Fruit fly (Drosophila melanogaster) whole organism, embryonic: ENCODE data around the gene Mics1.
A peak's percentile ranks its signal among the peaks of the same experiment; 100 is the strongest.

Source experiments
- Adf1 ChIP-seq: fragments of 200-800 bp; sonication (Bioruptor generic); IDR thresholded peaks from 2 replicates; pipeline ENCODE4 v1.3.6; 2022; ENCODE audit warnings: missing biosample characterization, missing genetic modification characterization
- Bdp1 ChIP-seq: fragments of 200-800 bp; sonication (Bioruptor generic); optimal IDR thresholded peaks from 3 replicates; lab custom pipeline; 2016; ENCODE audit warnings: missing biosample characterization, missing genetic modification characterization
- CG10321 ChIP-seq: fragments of 200-800 bp; sonication (Bioruptor generic); IDR thresholded peaks from 2 replicates; pipeline ENCODE4 v1.3.6; 2022; ENCODE audit warnings: missing biosample characterization, missing genetic modification characterization
- CG10543 ChIP-seq: fragments of 200-800 bp; sonication (Bioruptor generic); optimal IDR thresholded peaks from 3 replicates; lab custom pipeline; 2017; ENCODE audit warnings: missing biosample characterization, mild to moderate bottlenecking, missing genetic modification characterization, moderate library complexity
- CG10979 ChIP-seq: fragments of 200-800 bp; sonication (Bioruptor generic); optimal IDR thresholded peaks from 2 replicates; lab custom pipeline; 2018; ENCODE audit warnings: missing biosample characterization, mild to moderate bottlenecking, missing genetic modification characterization, moderate library complexity
- CG11085 ChIP-seq: fragments of 200-800 bp; sonication (Bioruptor generic); IDR thresholded peaks from 2 replicates; pipeline ENCODE4 v1.3.6; 2022; ENCODE audit warnings: missing biosample characterization, missing genetic modification characterization
- CG11398 ChIP-seq: fragments of 200-800 bp; sonication (Bioruptor generic); optimal IDR thresholded peaks from 2 replicates; lab custom pipeline; 2016; ENCODE audit warnings: missing biosample characterization, missing genetic modification characterization
- CG14050 ChIP-seq: fragments of 200-800 bp; sonication (Bioruptor generic); IDR thresholded peaks from 3 replicates; pipeline ENCODE4 v1.3.6; 2022; ENCODE audit warnings: missing biosample characterization, missing genetic modification characterization
- CG14441 ChIP-seq: fragments of 200-800 bp; sonication (Bioruptor generic); IDR thresholded peaks from 2 replicates; pipeline ENCODE4 v1.3.6; 2022; ENCODE audit warnings: missing biosample characterization, missing genetic modification characterization
- CG15514 ChIP-seq: fragments of 200-800 bp; sonication (Bioruptor generic); optimal IDR thresholded peaks from 3 replicates; lab custom pipeline; 2017; ENCODE audit warnings: missing biosample characterization, missing genetic modification characterization, mild to moderate bottlenecking, moderate library complexity, missing genetic modification reagents
- CG1603 ChIP-seq: fragments of 200-800 bp; sonication (Bioruptor generic); optimal IDR thresholded peaks from 2 replicates; lab custom pipeline; 2019; ENCODE audit warnings: missing biosample characterization, mild to moderate bottlenecking, missing genetic modification characterization, moderate library complexity
- CG1647 ChIP-seq: fragments of 200-800 bp; sonication (Bioruptor generic); optimal IDR thresholded peaks from 3 replicates; lab custom pipeline; 2016; ENCODE audit warnings: missing biosample characterization, missing genetic modification characterization
- CG17568 ChIP-seq: fragments of 200-800 bp; sonication (Bioruptor generic); optimal IDR thresholded peaks from 2 replicates; lab custom pipeline; 2018; ENCODE audit warnings: missing biosample characterization, mild to moderate bottlenecking, missing genetic modification characterization, moderate library complexity
- CG17612 ChIP-seq: fragments of 200-800 bp; sonication (Bioruptor generic); IDR thresholded peaks from 2 replicates; pipeline ENCODE4 v1.3.6; 2022; ENCODE audit warnings: missing biosample characterization, missing genetic modification characterization
- CG17802 ChIP-seq: fragments of 200-800 bp; sonication (Bioruptor generic); optimal IDR thresholded peaks from 2 replicates; lab custom pipeline; 2018; ENCODE audit warnings: missing biosample characterization, mild to moderate bottlenecking, missing genetic modification characterization, moderate library complexity
- CG18262 ChIP-seq: fragments of 200-800 bp; optimal IDR thresholded peaks from 3 replicates; lab custom pipeline; 2019; ENCODE audit warnings: missing biosample characterization, mild to moderate bottlenecking, missing genetic modification characterization, moderate library complexity
- CG1832 ChIP-seq: fragments of 200-800 bp; sonication (Bioruptor generic); optimal IDR thresholded peaks from 2 replicates; lab custom pipeline; 2017; ENCODE audit warnings: missing biosample characterization, mild to moderate bottlenecking, missing genetic modification characterization, inconsistent platforms
- CG2678 ChIP-seq: fragments of 200-800 bp; sonication (Bioruptor generic); optimal IDR thresholded peaks from 3 replicates; lab custom pipeline; 2019; ENCODE audit warnings: missing biosample characterization, mild to moderate bottlenecking, missing genetic modification characterization, moderate library complexity
- CG30403 ChIP-seq: fragments of 200-800 bp; sonication (Bioruptor generic); optimal IDR thresholded peaks from 3 replicates; lab custom pipeline; 2016; ENCODE audit warnings: missing biosample characterization, missing genetic modification characterization
- CG34376 ChIP-seq: fragments of 200-800 bp; sonication (Bioruptor generic); optimal IDR thresholded peaks from 2 replicates; lab custom pipeline; 2018; ENCODE audit warnings: missing biosample characterization, mild to moderate bottlenecking, missing genetic modification characterization
- CG6683 ChIP-seq: fragments of 200-800 bp; sonication (Bioruptor generic); optimal IDR thresholded peaks from 2 replicates; lab custom pipeline; 2017; ENCODE audit warnings: missing biosample characterization, mild to moderate bottlenecking, missing genetic modification characterization, missing genetic modification reagents
- CG7745 ChIP-seq: fragments of 200-800 bp; sonication (Bioruptor generic); optimal IDR thresholded peaks from 2 replicates; lab custom pipeline; 2018; ENCODE audit warnings: missing biosample characterization, mild to moderate bottlenecking, missing genetic modification characterization, moderate library complexity
- D19B ChIP-seq: fragments of 200-800 bp; sonication (Bioruptor generic); optimal IDR thresholded peaks from 2 replicates; lab custom pipeline; 2017; ENCODE audit warnings: missing biosample characterization, mild to moderate bottlenecking, missing genetic modification characterization
- Dfd ChIP-seq, 2 experiments: fragments of >200 bp; optimal IDR thresholded peaks; 2 replicates each; lab custom pipeline; 2017; ENCODE audit warnings: missing biosample characterization in 2 of 2, missing genetic modification characterization in 2 of 2
- Fer1 ChIP-seq: fragments of 200-800 bp; sonication (Bioruptor generic); optimal IDR thresholded peaks from 2 replicates; lab custom pipeline; 2017; ENCODE audit warnings: missing biosample characterization, mild to moderate bottlenecking, missing genetic modification characterization
- Fer2 ChIP-seq: fragments of 200-800 bp; sonication (Bioruptor generic); optimal IDR thresholded peaks from 2 replicates; lab custom pipeline; 2018; ENCODE audit warnings: missing biosample characterization, mild to moderate bottlenecking, missing genetic modification characterization, moderate library complexity
- Gsc ChIP-seq: fragments of 200-800 bp; sonication (Bioruptor generic); IDR thresholded peaks from 2 replicates; pipeline ENCODE4 v1.3.6; 2022; ENCODE audit warnings: missing biosample characterization, missing genetic modification characterization
- Hand ChIP-seq: fragments of 200-800 bp; sonication (Bioruptor generic); optimal IDR thresholded peaks from 2 replicates; lab custom pipeline; 2017; ENCODE audit warnings: mild to moderate bottlenecking, missing biosample characterization, missing genetic modification reagents, missing genetic modification characterization
- Neu2 ChIP-seq: fragments of 200-800 bp; sonication (Bioruptor generic); optimal IDR thresholded peaks from 3 replicates; lab custom pipeline; 2016; ENCODE audit warnings: missing biosample characterization, missing genetic modification characterization, borderline replicate concordance
- Nf-YB ChIP-seq: fragments of 200-800 bp; sonication (Bioruptor generic); optimal IDR thresholded peaks from 3 replicates; lab custom pipeline; 2019; ENCODE audit warnings: missing biosample characterization, mild to moderate bottlenecking, missing genetic modification characterization, moderate library complexity
- Sin3A ChIP-seq: fragments of >200 bp; optimal IDR thresholded peaks from 2 replicates; lab custom pipeline; 2018
- abd-A ChIP-seq: fragments of 200-800 bp; sonication (Bioruptor generic); optimal IDR thresholded peaks from 3 replicates; lab custom pipeline; 2019; ENCODE audit warnings: missing biosample characterization, mild to moderate bottlenecking, missing genetic modification characterization, moderate library complexity
- ac ChIP-seq: fragments of 200-800 bp; sonication (Bioruptor generic); optimal IDR thresholded peaks from 3 replicates; lab custom pipeline; 2017; ENCODE audit warnings: missing biosample characterization, mild to moderate bottlenecking, missing genetic modification characterization
- bbx ChIP-seq: fragments of 200-800 bp; sonication (Bioruptor generic); IDR thresholded peaks from 2 replicates; pipeline ENCODE4 v1.3.6; 2022; ENCODE audit warnings: missing biosample characterization, missing genetic modification characterization; ENCODE audit not compliant: partially characterized antibody
- bigmax ChIP-seq: fragments of 200-800 bp; sonication (Bioruptor generic); optimal IDR thresholded peaks from 2 replicates; lab custom pipeline; 2018; ENCODE audit warnings: missing biosample characterization, mild to moderate bottlenecking, missing genetic modification characterization
- bowl ChIP-seq: fragments of 200-800 bp; sonication (Bioruptor generic); IDR thresholded peaks from 2 replicates; pipeline ENCODE4 v1.3.6; 2022; ENCODE audit warnings: missing biosample characterization, missing genetic modification characterization
- chn ChIP-seq: fragments of 200-800 bp; sonication (Bioruptor generic); optimal IDR thresholded peaks from 2 replicates; lab custom pipeline; 2016; ENCODE audit warnings: missing biosample characterization, missing genetic modification characterization
- gce ChIP-seq: fragments of 200-800 bp; sonication (Bioruptor generic); IDR thresholded peaks from 3 replicates; pipeline ENCODE4 v1.3.6; 2022; ENCODE audit warnings: missing biosample characterization, missing genetic modification characterization
- hb ChIP-seq: fragments of 200-800 bp; sonication (Bioruptor generic); IDR thresholded peaks from 3 replicates; pipeline ENCODE4 v1.3.6; 2022; ENCODE audit warnings: missing biosample characterization, missing genetic modification characterization; ENCODE audit not compliant: partially characterized antibody
- lola ChIP-seq, 3 experiments: fragments of >200 bp in 2 of 3; fragments of 200-800 bp in 1 of 3; sonication (Bioruptor generic) in 1 of 3; optimal IDR thresholded peaks; 2 replicates each; lab custom pipeline; 2017 to 2019; ENCODE audit warnings: missing biosample characterization in 3 of 3, missing genetic modification characterization in 3 of 3, mild to moderate bottlenecking in 1 of 3, moderate library complexity in 1 of 3
- lov ChIP-seq, 2 experiments: fragments of 200-800 bp in 1 of 2; fragments of >200 bp in 1 of 2; sonication (Bioruptor generic) in 1 of 2; IDR thresholded peaks in 1 of 2; optimal IDR thresholded peaks in 1 of 2; 2 replicates in 1 of 2; 3 replicates in 1 of 2; pipeline versions ENCODE4 v1.3.6 to Lab custom; 2017 to 2022; ENCODE audit warnings: missing biosample characterization in 1 of 2, missing genetic modification characterization in 1 of 2
- repo ChIP-seq: fragments of 200-800 bp; sonication (Bioruptor generic); optimal IDR thresholded peaks from 2 replicates; lab custom pipeline; 2016; ENCODE audit warnings: missing biosample characterization, missing genetic modification characterization
- sima ChIP-seq: fragments of 200-800 bp; sonication (Bioruptor generic); optimal IDR thresholded peaks from 2 replicates; lab custom pipeline; 2016; ENCODE audit warnings: missing biosample characterization, missing genetic modification characterization
- sisA ChIP-seq: fragments of 200-800 bp; sonication (Bioruptor generic); IDR thresholded peaks from 2 replicates; pipeline ENCODE4 v1.3.6; 2022; ENCODE audit warnings: missing biosample characterization, missing genetic modification characterization
- slou ChIP-seq: fragments of 200-800 bp; sonication (Bioruptor generic); optimal IDR thresholded peaks from 3 replicates; lab custom pipeline; 2016; ENCODE audit warnings: missing biosample characterization, missing genetic modification characterization
- ssp ChIP-seq: fragments of 200-800 bp; sonication (Bioruptor generic); IDR thresholded peaks from 2 replicates; pipeline ENCODE4 v1.3.6; 2022; ENCODE audit warnings: missing biosample characterization, missing genetic modification characterization
- toy ChIP-seq: fragments of 200-800 bp; sonication (Bioruptor generic); IDR thresholded peaks from 2 replicates; pipeline ENCODE4 v1.3.6; 2022; ENCODE audit warnings: missing biosample characterization, missing genetic modification characterization
- tx ChIP-seq: fragments of 200-800 bp; sonication (Bioruptor generic); optimal IDR thresholded peaks from 2 replicates; lab custom pipeline; 2016; ENCODE audit warnings: missing biosample characterization, missing genetic modification characterization
- unpg ChIP-seq: fragments of 200-800 bp; sonication (Bioruptor generic); optimal IDR thresholded peaks from 3 replicates; lab custom pipeline; 2018; ENCODE audit warnings: missing biosample characterization, mild to moderate bottlenecking, missing genetic modification characterization, moderate library complexity

Mics1 gene

DNA sequence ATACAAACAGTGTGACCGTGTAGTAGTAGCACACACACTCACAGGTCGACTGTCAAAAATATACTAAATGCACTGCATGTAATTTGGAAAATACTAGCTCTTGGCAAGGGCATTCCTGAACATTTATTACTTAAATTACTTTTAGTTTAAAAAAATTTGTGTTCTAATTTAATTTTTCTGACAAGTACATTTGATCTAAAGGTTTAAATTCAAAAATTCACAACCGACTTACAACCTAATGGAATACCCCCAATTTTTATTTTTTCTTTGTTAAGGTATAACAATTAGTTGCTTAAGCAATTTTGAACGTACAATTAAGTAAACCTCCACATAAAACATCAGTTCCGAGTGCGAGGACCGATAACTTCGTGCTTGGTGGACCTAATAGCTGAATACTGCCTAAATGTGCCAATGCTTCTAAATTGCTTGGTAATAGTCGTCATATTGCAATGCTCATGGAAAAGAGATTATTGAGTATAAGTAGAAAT, 28.4 kb downstream of the Mics1 start, which contains the start of gene CG1142 (continued):
- peak; percentile 84 for TF ChIP-seq Adf1 (GFP tag; lab: Robert Waterston, UW)
- TF ChIP-seq CG10321 (GFP tag; lab: Robert Waterston, UW), result peak; percentile 89
- TF ChIP-seq Sin3A (lab: Kevin White, UChicago), result no peak
- TF ChIP-seq CG14050, result peak; percentile 98
- peak; percentile 91 for TF ChIP-seq Nf-YB (GFP tag; lab: Kevin White, UChicago)
- TF ChIP-seq CG30403 (GFP tag; lab: Kevin White, UChicago), result peak; percentile 98
- TF ChIP-seq CG11398 (GFP tag; lab: Kevin White, UChicago), result peak; percentile 95
- peak; percentile 99 for TF ChIP-seq CG10979 (tag; lab: Kevin White, UChicago)
- TF ChIP-seq Dfd (GFP tag; optimal IDR thresholded peaks at IDR 0.05; lab: Kevin White, UChicago), result peak in 1 of 2 experiments; percentile 62
- TF ChIP-seq toy, result peak; percentile 96
- peak; percentile 99 for TF ChIP-seq CG2678
- TF ChIP-seq tx (GFP tag; lab: Kevin White, UChicago), result peak; percentile 93
- TF ChIP-seq ac (GFP tag; lab: Kevin White, UChicago), result peak; percentile 96
- peak; percentile 92 for TF ChIP-seq Bdp1
- TF ChIP-seq bbx (GFP tag; lab: Robert Waterston, UW), result no peak
- TF ChIP-seq CG18262, result peak; percentile 99
- no peak for TF ChIP-seq CG1832
- peak; percentile 92 for TF ChIP-seq CG1647 (GFP tag; lab: Kevin White, UChicago)
- peak; percentile 93 for TF ChIP-seq CG17802 (tag; lab: Kevin White, UChicago)
- peak; percentile 99 for TF ChIP-seq gce (GFP tag; lab: Robert Waterston, UW)
- TF ChIP-seq unpg (GFP tag; lab: Kevin White, UChicago), result peak; percentile 100
- peak; percentile 96 for TF ChIP-seq CG17568 (GFP tag; lab: Kevin White, UChicago)
- peak; percentile 93 for TF ChIP-seq ssp (GFP tag; lab: Robert Waterston, UW)
- no peak for TF ChIP-seq lov (optimal IDR thresholded peaks at IDR 0.05; lab: Kevin White, UChicago)
- TF ChIP-seq lov (GFP tag; IDR thresholded peaks at IDR 0.05; lab: Robert Waterston, UW), result peak; percentile 99
- TF ChIP-seq CG11085 (GFP tag; lab: Robert Waterston, UW), result peak; percentile 96
- TF ChIP-seq bigmax (GFP tag; lab: Kevin White, UChicago), result peak; percentile 67
- peak; percentile 97 for TF ChIP-seq CG1603 (tag; lab: Kevin White, UChicago)
- peak; percentile 98 for TF ChIP-seq Fer1 (GFP tag; lab: Kevin White, UChicago)
- peak; percentile 95 for TF ChIP-seq CG6683 (GFP tag; lab: Kevin White, UChicago)
- peak; percentile 89 for TF ChIP-seq Neu2 (GFP tag; lab: Kevin White, UChicago)
- peak; percentile 93 for TF ChIP-seq abd-A
- peak in 1 of 3 experiments; percentile 99 for TF ChIP-seq lola (GFP tag; optimal IDR thresholded peaks at IDR 0.05; lab: Kevin White, UChicago)
- peak; percentile 92 for TF ChIP-seq CG17612 (GFP tag; lab: Robert Waterston, UW)
- peak; percentile 95 for TF ChIP-seq Hand
- TF ChIP-seq CG7745 (tag; lab: Kevin White, UChicago), result peak; percentile 97
- TF ChIP-seq CG14441 (GFP tag; lab: Robert Waterston, UW), result peak; percentile 98
- peak; percentile 77; the same call in 1 of the 2 replicates for TF ChIP-seq Gsc (GFP tag; lab: Robert Waterston, UW)
- TF ChIP-seq hb, result no peak
- TF ChIP-seq Fer2 (tag; lab: Kevin White, UChicago), result peak; percentile 98
- TF ChIP-seq CG15514 (GFP tag; lab: Kevin White, UChicago), result peak; percentile 93
- TF ChIP-seq repo (GFP tag; lab: Kevin White, UChicago), result peak; percentile 91
- peak; percentile 96 for TF ChIP-seq slou
- TF ChIP-seq CG34376, result peak; percentile 92
- peak; percentile 95 for TF ChIP-seq chn (GFP tag; lab: Kevin White, UChicago)
- peak; percentile 94 for TF ChIP-seq sima (GFP tag; lab: Kevin White, UChicago)
- peak; percentile 95 for TF ChIP-seq CG10543 (GFP tag; lab: Kevin White, UChicago)
- peak; percentile 94 for TF ChIP-seq D19B (GFP tag; lab: Kevin White, UChicago)
- peak; percentile 96 for TF ChIP-seq bowl (GFP tag; lab: Robert Waterston, UW)
- TF ChIP-seq sisA (GFP tag; lab: Robert Waterston, UW), result peak; percentile 93
